Fruit fly (Drosophila melanogaster) whole organism, embryonic: Measurements from ENCODE around the gene CG31717.

Experiments used
- Ada2b ChIP-seq: fragments of 200-800 bp; sonication (Bioruptor generic); IDR thresholded peaks from 2 replicates; pipeline ENCODE4 v1.3.6; 2022; ENCODE audit warnings: missing biosample characterization, missing genetic modification characterization
- CG12942 ChIP-seq: fragments of 200-800 bp; sonication (Bioruptor generic); optimal IDR thresholded peaks from 3 replicates; lab custom pipeline; 2016; ENCODE audit warnings: missing biosample characterization, missing genetic modification characterization
- CG13624 ChIP-seq: fragments of 200-800 bp; sonication (Bioruptor generic); optimal IDR thresholded peaks from 2 replicates; lab custom pipeline; 2016; ENCODE audit warnings: missing biosample characterization, missing genetic modification characterization
- CG13775 ChIP-seq: fragments of 200-800 bp; sonication (Bioruptor generic); optimal IDR thresholded peaks from 3 replicates; lab custom pipeline; 2017; ENCODE audit warnings: missing biosample characterization, mild to moderate bottlenecking, missing genetic modification characterization
- CG14860 ChIP-seq: fragments of 200-800 bp; sonication (Bioruptor generic); IDR thresholded peaks from 3 replicates; pipeline ENCODE4 v1.3.6; 2022; ENCODE audit warnings: missing biosample characterization, missing genetic modification characterization; ENCODE audit not compliant: partially characterized antibody
- CG15479 ChIP-seq: fragments of 200-800 bp; sonication (Bioruptor generic); optimal IDR thresholded peaks from 3 replicates; lab custom pipeline; 2019; ENCODE audit warnings: missing biosample characterization, mild to moderate bottlenecking, missing genetic modification characterization, moderate library complexity
- CG16815 ChIP-seq: fragments of 200-800 bp; sonication (Bioruptor generic); optimal IDR thresholded peaks from 3 replicates; lab custom pipeline; 2017; ENCODE audit warnings: missing biosample characterization, mild to moderate bottlenecking, missing genetic modification characterization
- CG17385 ChIP-seq: fragments of 200-800 bp; sonication (Bioruptor generic); optimal IDR thresholded peaks from 3 replicates; lab custom pipeline; 2018; ENCODE audit warnings: missing biosample characterization, mild to moderate bottlenecking, missing genetic modification characterization
- CG17612 ChIP-seq: fragments of 200-800 bp; sonication (Bioruptor generic); IDR thresholded peaks from 2 replicates; pipeline ENCODE4 v1.3.6; 2022; ENCODE audit warnings: missing biosample characterization, missing genetic modification characterization
- CG17829 ChIP-seq: fragments of 200-800 bp; optimal IDR thresholded peaks from 2 replicates; lab custom pipeline; 2019; ENCODE audit warnings: missing biosample characterization, mild to moderate bottlenecking, missing genetic modification characterization, moderate library complexity
- CG1832 ChIP-seq: fragments of 200-800 bp; sonication (Bioruptor generic); optimal IDR thresholded peaks from 2 replicates; lab custom pipeline; 2017; ENCODE audit warnings: missing biosample characterization, mild to moderate bottlenecking, missing genetic modification characterization, inconsistent platforms
- CG18599 ChIP-seq: fragments of 200-800 bp; sonication (Bioruptor generic); optimal IDR thresholded peaks from 3 replicates; lab custom pipeline; 2017; ENCODE audit warnings: missing biosample characterization, missing genetic modification characterization, mild to moderate bottlenecking, moderate library complexity, missing genetic modification reagents
- CG30403 ChIP-seq: fragments of 200-800 bp; sonication (Bioruptor generic); optimal IDR thresholded peaks from 3 replicates; lab custom pipeline; 2016; ENCODE audit warnings: missing biosample characterization, missing genetic modification characterization
- CG30431 ChIP-seq: fragments of 200-800 bp; sonication (Bioruptor generic); optimal IDR thresholded peaks from 2 replicates; lab custom pipeline; 2017; ENCODE audit warnings: missing biosample characterization, missing genetic modification characterization
- CG3065 ChIP-seq: fragments of 200-800 bp; sonication (Bioruptor generic); optimal IDR thresholded peaks from 2 replicates; lab custom pipeline; 2016; ENCODE audit warnings: missing biosample characterization, missing genetic modification characterization
- CG31365 ChIP-seq: fragments of 200-800 bp; sonication (Bioruptor generic); optimal IDR thresholded peaks from 2 replicates; lab custom pipeline; 2018; ENCODE audit warnings: missing biosample characterization, mild to moderate bottlenecking, missing genetic modification characterization
- CG4328 ChIP-seq: fragments of 200-800 bp; sonication (Bioruptor generic); optimal IDR thresholded peaks from 3 replicates; lab custom pipeline; 2017; ENCODE audit warnings: missing biosample characterization, missing genetic modification reagents, missing genetic modification characterization
- CG4360 ChIP-seq: fragments of 200-800 bp; sonication (Bioruptor generic); IDR thresholded peaks from 2 replicates; pipeline ENCODE4 v1.3.6; 2022; ENCODE audit warnings: missing biosample characterization, missing genetic modification characterization
- CG4617 ChIP-seq: fragments of 200-800 bp; sonication (Bioruptor generic); optimal IDR thresholded peaks from 3 replicates; lab custom pipeline; 2016; ENCODE audit warnings: missing biosample characterization, missing genetic modification characterization, borderline replicate concordance
- CG6791 ChIP-seq: fragments of 200-800 bp; sonication (Bioruptor generic); IDR thresholded peaks from 3 replicates; pipeline ENCODE4 v1.3.6; 2022; ENCODE audit warnings: missing biosample characterization, missing genetic modification characterization; ENCODE audit not compliant: partially characterized antibody
- CG7745 ChIP-seq: fragments of 200-800 bp; sonication (Bioruptor generic); optimal IDR thresholded peaks from 2 replicates; lab custom pipeline; 2018; ENCODE audit warnings: missing biosample characterization, mild to moderate bottlenecking, missing genetic modification characterization, moderate library complexity
- CG8924 ChIP-seq: fragments of 200-800 bp; optimal IDR thresholded peaks from 3 replicates; lab custom pipeline; 2019; ENCODE audit warnings: missing biosample characterization, mild to moderate bottlenecking, missing genetic modification characterization, moderate library complexity
- CG9817 ChIP-seq: fragments of 200-800 bp; sonication (Bioruptor generic); optimal IDR thresholded peaks from 2 replicates; lab custom pipeline; 2018; ENCODE audit warnings: missing biosample characterization, mild to moderate bottlenecking, missing genetic modification characterization, moderate library complexity
- Chrac-16 ChIP-seq: fragments of 200-800 bp; sonication (Bioruptor generic); optimal IDR thresholded peaks from 3 replicates; lab custom pipeline; 2016; ENCODE audit warnings: missing biosample characterization, missing genetic modification characterization
- D19A ChIP-seq: fragments of 200-800 bp; optimal IDR thresholded peaks from 3 replicates; lab custom pipeline; 2019; ENCODE audit warnings: missing biosample characterization, mild to moderate bottlenecking, missing genetic modification characterization, moderate library complexity
- Dad ChIP-seq: fragments of 200-800 bp; sonication (Bioruptor generic); optimal IDR thresholded peaks from 3 replicates; lab custom pipeline; 2016; ENCODE audit warnings: missing biosample characterization, missing genetic modification characterization
- Fer2 ChIP-seq: fragments of 200-800 bp; sonication (Bioruptor generic); optimal IDR thresholded peaks from 2 replicates; lab custom pipeline; 2018; ENCODE audit warnings: missing biosample characterization, mild to moderate bottlenecking, missing genetic modification characterization, moderate library complexity
- HLH54F ChIP-seq: fragments of 200-800 bp; sonication (Bioruptor generic); optimal IDR thresholded peaks from 3 replicates; lab custom pipeline; 2016; ENCODE audit warnings: missing biosample characterization, missing genetic modification characterization
- Hr39 ChIP-seq: fragments of >200 bp; optimal IDR thresholded peaks from 2 replicates; lab custom pipeline; 2017
- MBD-R2 ChIP-seq: fragments of 200-800 bp; sonication (Bioruptor generic); IDR thresholded peaks from 2 replicates; pipeline ENCODE4 v1.3.6; 2022; ENCODE audit warnings: missing biosample characterization, missing genetic modification characterization
- NK7.1 ChIP-seq: fragments of 200-800 bp; sonication (Bioruptor generic); optimal IDR thresholded peaks from 3 replicates; lab custom pipeline; 2016; ENCODE audit warnings: missing biosample characterization, missing genetic modification characterization
- Nf-YC ChIP-seq: fragments of 200-800 bp; optimal IDR thresholded peaks from 3 replicates; lab custom pipeline; 2019; ENCODE audit warnings: missing biosample characterization, mild to moderate bottlenecking, missing genetic modification characterization, moderate library complexity
- NfI ChIP-seq: fragments of 200-800 bp; sonication (Bioruptor generic); optimal IDR thresholded peaks from 3 replicates; lab custom pipeline; 2018; ENCODE audit warnings: missing biosample characterization, mild to moderate bottlenecking, missing genetic modification characterization, moderate library complexity
- Rx ChIP-seq: fragments of 200-800 bp; sonication (Bioruptor generic); IDR thresholded peaks from 2 replicates; pipeline ENCODE4 v1.3.6; 2022; ENCODE audit warnings: missing biosample characterization, missing genetic modification characterization
- TFAM ChIP-seq: fragments of 200-800 bp; sonication (Bioruptor generic); optimal IDR thresholded peaks from 2 replicates; lab custom pipeline; 2017; ENCODE audit warnings: missing biosample characterization, missing genetic modification characterization, inconsistent platforms
- bowl ChIP-seq: fragments of 200-800 bp; sonication (Bioruptor generic); IDR thresholded peaks from 2 replicates; pipeline ENCODE4 v1.3.6; 2022; ENCODE audit warnings: missing biosample characterization, missing genetic modification characterization
- br ChIP-seq: fragments of >200 bp; optimal IDR thresholded peaks from 2 replicates; lab custom pipeline; 2017
- corto ChIP-seq: fragments of 200-800 bp; sonication (Bioruptor generic); optimal IDR thresholded peaks from 2 replicates; lab custom pipeline; 2016; ENCODE audit warnings: missing biosample characterization, mild to moderate bottlenecking, missing genetic modification characterization, moderate library complexity
- crol ChIP-seq: fragments of 200-800 bp; sonication (Bioruptor generic); IDR thresholded peaks from 2 replicates; pipeline ENCODE4 v1.3.6; 2022; ENCODE audit warnings: missing biosample characterization, missing genetic modification characterization
- dati ChIP-seq: fragments of 200-800 bp; sonication (Bioruptor generic); IDR thresholded peaks from 2 replicates; pipeline ENCODE4 v1.3.6; 2022; ENCODE audit warnings: missing biosample characterization, missing genetic modification characterization
- dmrt11E ChIP-seq: fragments of 200-800 bp; sonication (Bioruptor generic); optimal IDR thresholded peaks from 3 replicates; lab custom pipeline; 2018; ENCODE audit warnings: missing biosample characterization, mild to moderate bottlenecking, missing genetic modification characterization, moderate library complexity
- gfzf ChIP-seq: fragments of 200-800 bp; sonication (Bioruptor generic); optimal IDR thresholded peaks from 2 replicates; lab custom pipeline; 2016; ENCODE audit warnings: missing biosample characterization, mild to moderate bottlenecking, missing genetic modification characterization, moderate library complexity
- gsb ChIP-seq: fragments of 200-800 bp; sonication (Bioruptor generic); IDR thresholded peaks from 2 replicates; pipeline ENCODE4 v1.3.6; 2022; ENCODE audit warnings: missing biosample characterization, missing genetic modification characterization
- gsb-n ChIP-seq: fragments of 200-800 bp; sonication (Bioruptor generic); optimal IDR thresholded peaks from 3 replicates; lab custom pipeline; 2018; ENCODE audit warnings: missing biosample characterization, mild to moderate bottlenecking, missing genetic modification characterization
- p53 ChIP-seq: fragments of 200-800 bp; sonication (Bioruptor generic); optimal IDR thresholded peaks from 2 replicates; lab custom pipeline; 2016; ENCODE audit warnings: missing biosample characterization, missing genetic modification characterization
- pros ChIP-seq: fragments of 200-800 bp; sonication (Bioruptor generic); optimal IDR thresholded peaks from 3 replicates; lab custom pipeline; 2019; ENCODE audit warnings: missing biosample characterization, mild to moderate bottlenecking, missing genetic modification characterization, moderate library complexity
- salm ChIP-seq: fragments of 200-800 bp; sonication (Bioruptor generic); optimal IDR thresholded peaks from 2 replicates; lab custom pipeline; 2018; ENCODE audit warnings: missing biosample characterization, mild to moderate bottlenecking, missing genetic modification characterization
- stc ChIP-seq: fragments of 200-800 bp; sonication (Bioruptor generic); IDR thresholded peaks from 2 replicates; pipeline ENCODE4 v1.3.6; 2022; ENCODE audit warnings: missing biosample characterization, missing genetic modification characterization
- tll ChIP-seq, 2 experiments: fragments of 200-800 bp in 1 of 2; fragments of >200 bp in 1 of 2; sonication (Bioruptor generic) in 1 of 2; optimal IDR thresholded peaks; 2 replicates each; lab custom pipeline; 2017 to 2019; ENCODE audit warnings: missing biosample characterization in 2 of 2, missing genetic modification characterization in 2 of 2, mild to moderate bottlenecking in 1 of 2, moderate library complexity in 1 of 2
- toy ChIP-seq: fragments of 200-800 bp; sonication (Bioruptor generic); IDR thresholded peaks from 2 replicates; pipeline ENCODE4 v1.3.6; 2022; ENCODE audit warnings: missing biosample characterization, missing genetic modification characterization

Gene CG31717

dm6 chr2L:10260750-10261493 lies 10.4 kb downstream of the CG31717 start, which contains the start of gene Pten (continued):
- TF ChIP-seq Rx (GFP tag; lab: Robert Waterston, UW) (no peak), CG18599 (GFP tag; lab: Kevin White, UChicago) (no peak), CG31365 (tag; lab: Kevin White, UChicago) (no peak), toy (GFP tag; lab: Robert Waterston, UW) (no peak), CG9817 (tag; lab: Kevin White, UChicago) (no peak), CG4617 (GFP tag; lab: Kevin White, UChicago) (peak; percentile 70), HLH54F (GFP tag; lab: Kevin White, UChicago) (peak; percentile 51), CG13624 (peak; percentile 51), CG17612 (GFP tag; lab: Robert Waterston, UW) (no peak), MBD-R2 (peak; percentile 44; the same call in 1 of the 2 replicates), CG12942 (GFP tag; lab: Kevin White, UChicago) (peak; percentile 38), NfI (GFP tag; lab: Kevin White, UChicago) (peak; percentile 64), corto (GFP tag; lab: Kevin White, UChicago) (peak; percentile 12), CG7745 (tag; lab: Kevin White, UChicago) (no peak), pros (GFP tag; lab: Kevin White, UChicago) (no peak), CG14860 (GFP tag; lab: Robert Waterston, UW) (peak; percentile 87), CG30431 (GFP tag; lab: Kevin White, UChicago) (no peak), TFAM (no peak), CG1832 (GFP tag; lab: Kevin White, UChicago) (no peak), CG30403 (GFP tag; lab: Kevin White, UChicago) (peak; percentile 79), Nf-YC (tag; lab: Kevin White, UChicago) (peak; percentile 54), Hr39 (lab: Kevin White, UChicago) (no peak), Dad (peak; percentile 55), NK7.1 (GFP tag; lab: Kevin White, UChicago) (peak; percentile 39), CG15479 (GFP tag; lab: Kevin White, UChicago) (no peak), gsb (GFP tag; lab: Robert Waterston, UW) (no peak), bowl (GFP tag; lab: Robert Waterston, UW) (no peak), crol (no peak), CG13775 (GFP tag; lab: Kevin White, UChicago) (peak; percentile 83), Fer2 (tag; lab: Kevin White, UChicago) (peak; percentile 14), salm (tag; lab: Kevin White, UChicago) (no peak), br (no peak), tll (GFP tag; optimal IDR thresholded peaks at IDR 0.05; lab: Kevin White, UChicago) (peak in 1 of 2 experiments; percentile 52), stc (GFP tag; lab: Robert Waterston, UW) (peak; percentile 67; the same call in 1 of the 2 replicates), CG6791 (GFP tag; lab: Robert Waterston, UW) (peak; percentile 93), CG4328 (GFP tag; lab: Kevin White, UChicago) (peak; percentile 45), CG8924 (peak; percentile 80), CG17829 (tag; lab: Kevin White, UChicago) (peak; percentile 82), CG16815 (GFP tag; lab: Kevin White, UChicago) (no peak), dati (GFP tag; lab: Robert Waterston, UW) (no peak), dmrt11E (tag; lab: Kevin White, UChicago) (peak; percentile 68), gfzf (GFP tag; lab: Kevin White, UChicago) (peak; percentile 10), D19A (peak; percentile 32), Chrac-16 (peak; percentile 68), CG3065 (GFP tag; lab: Kevin White, UChicago) (peak; percentile 7), CG17385 (GFP tag; lab: Kevin White, UChicago) (peak; percentile 44), p53 (GFP tag; lab: Kevin White, UChicago) (no peak), Ada2b (peak; percentile 57), CG4360 (GFP tag; lab: Robert Waterston, UW) (peak; percentile 51; the same call in 1 of the 2 replicates), gsb-n (tag; lab: Kevin White, UChicago) (no peak)
